Worm (Caenorhabditis elegans): Measurements from ENCODE around the gene str-13.

DNA sequence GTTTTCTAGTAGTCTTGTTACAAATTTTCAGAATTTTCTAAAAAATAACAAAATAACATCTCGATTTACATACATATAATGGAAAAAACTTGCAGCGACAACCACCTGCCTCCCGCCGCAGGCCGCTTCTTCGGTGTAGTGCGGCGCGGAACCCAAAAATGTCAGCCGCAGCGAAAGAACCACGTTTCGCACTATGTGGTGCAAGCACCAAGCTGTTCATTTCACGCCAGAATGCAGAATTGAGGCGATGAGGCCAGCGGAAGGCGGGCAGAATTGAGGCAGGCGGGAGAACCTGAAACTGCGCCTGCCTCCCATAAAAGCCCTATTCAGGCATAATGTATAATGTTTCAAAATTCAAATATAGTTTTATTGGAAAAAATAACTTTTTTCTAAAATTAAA, 34.5 kb upstream of the str-13 start:
- TF ChIP-seq snpc-4 (tag; optimal IDR thresholded peaks at IDR 0.05) (no peak), snpc-1.2 (GFP tag; IDR thresholded peaks at IDR 0.05) (no peak), lin-15B (tag; optimal IDR thresholded peaks at IDR 0.05) (no peak), nhr-77 (tag; optimal IDR thresholded peaks at IDR 0.05) (no peak), F44E2.7 (GFP tag; IDR thresholded peaks at IDR 0.05) (no peak), pha-4 (GFP tag; IDR thresholded peaks at IDR 0.05) (no peak), pha-4 (tag; optimal IDR thresholded peaks at IDR 0.05) (no peak), unc-39 (tag; optimal IDR thresholded peaks at IDR 0.05) (no peak), nhr-41 (GFP tag; IDR thresholded peaks at IDR 0.05) (no peak), unc-130 (GFP tag; optimal IDR thresholded peaks at IDR 0.05) (no peak)
